Worm (Caenorhabditis elegans): ENCODE data around the gene srh-212.
A peak's percentile ranks its signal among the peaks of the same experiment; 100 is the strongest.

srh-212 gene

DNA sequence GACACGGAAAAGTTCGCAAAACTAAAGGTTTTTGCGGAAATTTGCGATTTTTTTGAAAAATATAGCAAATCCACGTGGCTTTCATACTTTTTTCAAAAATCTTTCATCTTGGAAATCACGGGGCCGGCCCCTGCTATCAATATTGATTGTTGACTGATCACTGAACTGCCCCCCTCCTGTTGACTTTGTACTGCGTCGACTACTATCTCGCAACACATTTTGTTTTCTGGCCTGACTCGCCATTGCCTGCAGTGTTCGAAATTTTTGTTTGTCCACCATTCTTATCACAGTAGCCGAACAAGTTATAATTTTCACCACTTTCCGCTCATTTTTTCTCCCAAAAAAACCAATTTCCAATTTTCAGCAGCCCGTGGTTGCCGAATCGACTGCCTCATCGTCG, 15.9 kb downstream of the srh-212 start:
- TF ChIP-seq crh-2 (tag; optimal IDR thresholded peaks at IDR 0.05) (no peak), F13H6.1 (tag; optimal IDR thresholded peaks at IDR 0.05) (no peak), nhr-21 (tag; optimal IDR thresholded peaks at IDR 0.05) (no peak), sma-9 (GFP tag; optimal IDR thresholded peaks at IDR 0.05) (no peak), sma-9 (tag; optimal IDR thresholded peaks at IDR 0.05) (no peak), nhr-129 (tag; optimal IDR thresholded peaks at IDR 0.05) (peak; percentile 11), C34F6.9 (tag; optimal IDR thresholded peaks at IDR 0.05) (no peak)

DNA sequence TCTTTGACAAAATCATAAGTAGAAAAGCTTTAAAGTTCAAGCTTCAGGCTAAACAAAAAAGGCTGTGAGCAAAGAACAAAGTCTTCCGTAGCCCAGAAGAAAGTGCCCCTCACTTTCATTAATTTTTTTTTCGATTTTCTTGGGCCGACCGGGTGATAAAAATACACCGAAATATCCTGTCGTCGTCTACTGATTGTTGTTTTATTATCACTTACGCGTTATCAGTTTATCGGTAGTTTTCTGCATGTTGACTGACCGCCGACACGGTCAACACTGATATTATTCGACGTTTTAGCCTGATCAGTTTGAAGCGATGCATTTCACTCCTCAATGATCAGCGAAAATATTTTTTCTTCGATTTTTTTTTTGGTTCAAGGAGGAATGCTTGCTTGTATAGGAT, 16.6 kb downstream of the srh-212 start:
- peak; percentile 51 for TF ChIP-seq fos-1 (tag; optimal IDR thresholded peaks at IDR 0.05)
- TF ChIP-seq ZK546.5 (tag; optimal IDR thresholded peaks at IDR 0.05) = no peak

DNA sequence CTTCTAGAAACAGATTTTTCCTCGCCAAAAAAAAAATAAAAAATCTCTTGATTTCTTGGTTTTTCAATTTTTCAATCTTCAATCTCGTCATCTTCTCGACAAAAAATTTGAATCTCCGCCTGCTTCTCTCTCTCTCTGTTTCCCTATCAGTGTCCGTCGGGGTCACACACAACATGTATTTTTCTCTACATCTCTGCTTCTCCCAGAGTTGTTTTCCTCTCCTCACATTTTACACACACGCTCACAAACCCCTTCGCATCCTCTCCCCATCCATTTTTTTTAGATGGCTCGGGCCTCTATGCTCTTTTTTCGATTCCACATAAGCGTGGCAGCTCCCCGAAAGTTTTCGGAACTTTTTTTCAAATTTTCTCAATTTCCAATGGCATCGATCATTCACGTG, 17.2 kb downstream of the srh-212 start:
- TF ChIP-seq gmeb-1 (tag; optimal IDR thresholded peaks at IDR 0.05) (peak; percentile 51), unc-55 (GFP tag; optimal IDR thresholded peaks at IDR 0.05) (peak; percentile 55), lin-11 (tag; optimal IDR thresholded peaks at IDR 0.05) (no peak), dmd-4 (tag; optimal IDR thresholded peaks at IDR 0.05) (no peak), blmp-1 (tag; optimal IDR thresholded peaks at IDR 0.05; ENCODE audit: insufficient read depth) (no peak), nhr-25 (tag; optimal IDR thresholded peaks at IDR 0.05) (no peak), lin-39 (tag; optimal IDR thresholded peaks at IDR 0.05) (no peak), mbf-1 (tag; optimal IDR thresholded peaks at IDR 0.05) (no peak), elt-1 (tag; optimal IDR thresholded peaks at IDR 0.05) (no peak), skn-1 (tag; optimal IDR thresholded peaks at IDR 0.05) (no peak), unc-62 (GFP tag; optimal IDR thresholded peaks at IDR 0.05) (no peak), nhr-12 (tag; optimal IDR thresholded peaks at IDR 0.05) (no peak), nhr-6 (tag; optimal IDR thresholded peaks at IDR 0.05) (no peak), aly-2 (tag; optimal IDR thresholded peaks at IDR 0.05) (no peak), alr-1 (tag; optimal IDR thresholded peaks at IDR 0.05) (no peak), nhr-77 (tag; optimal IDR thresholded peaks at IDR 0.05) (no peak), Y55F3AM.14 (GFP tag; optimal IDR thresholded peaks at IDR 0.05) (no peak), egl-27 (tag; optimal IDR thresholded peaks at IDR 0.05) (no peak), lin-13 (GFP tag; optimal IDR thresholded peaks at IDR 0.05) (peak; percentile 44), ceh-82 (tag; optimal IDR thresholded peaks at IDR 0.05) (no peak), mdl-1 (tag; optimal IDR thresholded peaks at IDR 0.05) (no peak), fos-1 (tag; optimal IDR thresholded peaks at IDR 0.05) (peak; percentile 64), mab-5 (tag; optimal IDR thresholded peaks at IDR 0.05) (no peak), nhr-10 (tag; optimal IDR thresholded peaks at IDR 0.05) (no peak), sma-3 (GFP tag; optimal IDR thresholded peaks at IDR 0.05) (peak; percentile 9), ZK546.5 (tag; optimal IDR thresholded peaks at IDR 0.05) (no peak), ama-1 (optimal IDR thresholded peaks at IDR 0.05) (peak; percentile 57), nhr-11 (tag; optimal IDR thresholded peaks at IDR 0.05) (no peak), ztf-11 (tag; optimal IDR thresholded peaks at IDR 0.05) (no peak), C34F6.9 (tag; optimal IDR thresholded peaks at IDR 0.05) (peak; percentile 45), nhr-21 (tag; optimal IDR thresholded peaks at IDR 0.05) (no peak), sma-9 (GFP tag; optimal IDR thresholded peaks at IDR 0.05) (peak; percentile 75), sma-9 (tag; optimal IDR thresholded peaks at IDR 0.05) (no peak), nhr-129 (tag; optimal IDR thresholded peaks at IDR 0.05) (peak; percentile 75), nhr-23 (tag; optimal IDR thresholded peaks at IDR 0.05) (no peak), ztf-4 (tag; optimal IDR thresholded peaks at IDR 0.05) (no peak), ztf-1 (GFP tag; conservative IDR thresholded peaks at IDR 0.05) (no peak), F13H6.1 (tag; optimal IDR thresholded peaks at IDR 0.05) (peak; percentile 44), elt-3 (tag; optimal IDR thresholded peaks at IDR 0.05) (no peak), lsy-2 (tag; optimal IDR thresholded peaks at IDR 0.05) (peak in 1 of 2 experiments; percentile 61), unc-39 (tag; optimal IDR thresholded peaks at IDR 0.05) (no peak), zag-1 (tag; optimal IDR thresholded peaks at IDR 0.05) (no peak), snpc-4 (tag; optimal IDR thresholded peaks at IDR 0.05) (peak; percentile 42), crh-2 (tag; optimal IDR thresholded peaks at IDR 0.05) (peak; percentile 49), peb-1 (tag; optimal IDR thresholded peaks at IDR 0.05) (no peak), ceh-16 (tag; optimal IDR thresholded peaks at IDR 0.05) (no peak), R02D3.7 (tag; optimal IDR thresholded peaks at IDR 0.05) (no peak), sem-4 (tag; optimal IDR thresholded peaks at IDR 0.05) (no peak), nhr-237 (tag; optimal IDR thresholded peaks at IDR 0.05) (no peak)

All from whole organism, L2 larva.